Worm (Caenorhabditis elegans) whole organism, L4 larva: ENCODE measurements around the gene snf-9.

Source experiments
- F49E8.2 ChIP-seq: sonication (generic microtip); optimal IDR thresholded peaks from 2 replicates; lab custom pipeline; 2016; ENCODE audit warnings: missing compliant biosample characterization, mild to moderate bottlenecking, missing genetic modification characterization, borderline replicate concordance
- R02D3.7 ChIP-seq: fragments of 150-350 bp; sonication (generic microtip); optimal IDR thresholded peaks from 3 replicates; lab custom pipeline; 2014; ENCODE audit warnings: missing biosample characterization, missing genetic modification characterization
- T26A8.4 ChIP-seq: fragments of 200-800 bp; sonication (Bioruptor generic); IDR thresholded peaks from 2 replicates; pipeline ENCODE4 v1.3.6; 2022; ENCODE audit warnings: missing genetic modification characterization, missing compliant biosample characterization
- Y5F2A.4 ChIP-seq: fragments of 200-800 bp; sonication (Bioruptor generic); optimal IDR thresholded peaks from 2 replicates; lab custom pipeline; 2018; ENCODE audit warnings: mild to moderate bottlenecking, missing genetic modification characterization, missing compliant biosample characterization
- Y75B8A.6 ChIP-seq: fragments of 200-800 bp; sonication (Bioruptor generic); IDR thresholded peaks from 2 replicates; pipeline ENCODE4 v1.3.6; 2022; ENCODE audit warnings: missing genetic modification reagents, missing genetic modification characterization, missing compliant biosample characterization
- arid-1 ChIP-seq: fragments of 200-800 bp; sonication (Bioruptor generic); conservative IDR thresholded peaks from 2 replicates; pipeline ENCODE4 v1.3.6; 2022; ENCODE audit warnings: missing genetic modification reagents, missing genetic modification characterization, missing compliant biosample characterization
- ceh-20 ChIP-seq: fragments of 200-800 bp; sonication (Bioruptor generic); IDR thresholded peaks from 2 replicates; pipeline ENCODE4 v1.3.6; 2022; ENCODE audit warnings: missing genetic modification reagents, missing genetic modification characterization, missing compliant biosample characterization
- ceh-28 ChIP-seq: fragments of 150-350 bp; optimal IDR thresholded peaks from 2 replicates; lab custom pipeline; 2014; ENCODE audit warnings: missing biosample characterization, missing genetic modification reagents, missing genetic modification characterization
- ceh-32 ChIP-seq: sonication (generic microtip); optimal IDR thresholded peaks from 2 replicates; lab custom pipeline; 2016; ENCODE audit warnings: mild to moderate bottlenecking, missing genetic modification characterization, missing compliant biosample characterization; ENCODE audit not compliant: poor library complexity
- ceh-82 ChIP-seq: sonication (generic microtip); optimal IDR thresholded peaks from 2 replicates; lab custom pipeline; 2017; ENCODE audit warnings: missing biosample characterization, missing genetic modification characterization
- cey-2 ChIP-seq: sonication (generic microtip); optimal IDR thresholded peaks from 3 replicates; lab custom pipeline; 2017; ENCODE audit warnings: missing genetic modification characterization, mild to moderate bottlenecking, missing compliant biosample characterization, antibody characterized with exemption, borderline replicate concordance; ENCODE audit not compliant: insufficient read depth
- ctbp-1 ChIP-seq: fragments of 200-800 bp; sonication (Bioruptor generic); IDR thresholded peaks from 2 replicates; pipeline ENCODE4 v1.3.6; 2022; ENCODE audit warnings: missing genetic modification reagents, missing genetic modification characterization, missing compliant biosample characterization
- daf-16 ChIP-seq, 3 experiments: sonication (generic microtip); optimal IDR thresholded peaks; 2 replicates each; lab custom pipeline; 2016 to 2017; ENCODE audit warnings: missing genetic modification characterization in 3 of 3, missing genetic modification reagents in 3 of 3, mild to moderate bottlenecking in 2 of 3, missing compliant biosample characterization in 2 of 3, missing biosample characterization in 1 of 3, moderate library complexity in 1 of 3
- daf-19 ChIP-seq: fragments of 200-800 bp; sonication (Bioruptor generic); conservative IDR thresholded peaks from 2 replicates; pipeline ENCODE4 v1.3.6; 2022; ENCODE audit warnings: missing genetic modification characterization, missing compliant biosample characterization
- daf-8 ChIP-seq: fragments of 200-800 bp; sonication (Bioruptor generic); IDR thresholded peaks from 2 replicates; pipeline ENCODE4 v1.3.6; 2022; ENCODE audit warnings: missing genetic modification characterization, missing compliant biosample characterization
- dmd-8 ChIP-seq: fragments of 200-800 bp; sonication (Bioruptor generic); IDR thresholded peaks from 2 replicates; pipeline ENCODE4 v1.3.6; 2022; ENCODE audit warnings: missing genetic modification characterization, missing compliant biosample characterization
- dpl-1 ChIP-seq: fragments of 150-350 bp; optimal IDR thresholded peaks from 2 replicates; lab custom pipeline; 2014; ENCODE audit warnings: missing biosample characterization, missing genetic modification reagents, missing genetic modification characterization
- duxl-1 ChIP-seq: sonication (generic microtip); optimal IDR thresholded peaks from 2 replicates; lab custom pipeline; 2016; ENCODE audit warnings: mild to moderate bottlenecking, missing genetic modification characterization, moderate library complexity, missing compliant biosample characterization; ENCODE audit not compliant: poor library complexity
- egl-43 ChIP-seq: fragments of 200-800 bp; sonication (Bioruptor generic); IDR thresholded peaks from 2 replicates; pipeline ENCODE4 v1.3.6; 2022; ENCODE audit warnings: missing genetic modification reagents, missing genetic modification characterization, missing compliant biosample characterization
- fos-1 ChIP-seq: fragments of 150-350 bp; optimal IDR thresholded peaks from 2 replicates; lab custom pipeline; 2014; ENCODE audit warnings: missing biosample characterization, missing genetic modification characterization
- hif-1 ChIP-seq, 2 experiments: sonication (generic microtip); optimal IDR thresholded peaks; 2 replicates each; lab custom pipeline; 2016 to 2017; ENCODE audit warnings: missing compliant biosample characterization in 2 of 2, missing genetic modification characterization in 2 of 2, missing genetic modification reagents in 2 of 2, missing genotype in 2 of 2, mild to moderate bottlenecking in 1 of 2
- hlh-30 ChIP-seq: sonication (generic microtip); optimal IDR thresholded peaks from 2 replicates; lab custom pipeline; 2017; ENCODE audit warnings: antibody characterized with exemption, mild to moderate bottlenecking, missing genetic modification characterization, missing compliant biosample characterization; ENCODE audit not compliant: insufficient read depth
- jun-1 ChIP-seq: fragments of 150-350 bp; optimal IDR thresholded peaks from 2 replicates; lab custom pipeline; 2014; ENCODE audit warnings: missing biosample characterization, missing genetic modification reagents, missing genetic modification characterization
- lim-7 ChIP-seq: fragments of 200-800 bp; sonication (Bioruptor generic); IDR thresholded peaks from 2 replicates; pipeline ENCODE4 v1.3.6; 2022; ENCODE audit warnings: missing genetic modification characterization, missing compliant biosample characterization
- lin-39 ChIP-seq: fragments of 150-350 bp; optimal IDR thresholded peaks from 2 replicates; lab custom pipeline; 2014; ENCODE audit warnings: missing biosample characterization, missing genetic modification reagents, missing genetic modification characterization
- lir-3 ChIP-seq: sonication (generic microtip); optimal IDR thresholded peaks from 2 replicates; lab custom pipeline; 2016; ENCODE audit warnings: mild to moderate bottlenecking, missing genetic modification characterization, missing compliant biosample characterization
- lsy-2 ChIP-seq, 2 experiments: fragments of 150-350 bp in 1 of 2; sonication (generic microtip) in 1 of 2; optimal IDR thresholded peaks; 2 replicates each; lab custom pipeline; 2014 to 2017; ENCODE audit warnings: missing biosample characterization in 2 of 2, missing genetic modification characterization in 2 of 2
- mdt-29 ChIP-seq: fragments of 200-800 bp; sonication (Bioruptor generic); IDR thresholded peaks from 2 replicates; pipeline ENCODE4 v1.3.6; 2022; ENCODE audit warnings: missing genetic modification reagents, missing genetic modification characterization, missing compliant biosample characterization
- mep-1 ChIP-seq: fragments of 150-350 bp; sonication (generic microtip); optimal IDR thresholded peaks from 3 replicates; lab custom pipeline; 2014; ENCODE audit warnings: missing biosample characterization, missing genetic modification characterization
- mes-2 ChIP-seq: sonication (generic microtip); optimal IDR thresholded peaks from 2 replicates; lab custom pipeline; 2016; ENCODE audit warnings: missing genotype, mild to moderate bottlenecking, missing genetic modification characterization, missing compliant biosample characterization; ENCODE audit not compliant: poor library complexity, severe bottlenecking
- nhr-102 ChIP-seq: sonication (generic microtip); optimal IDR thresholded peaks from 2 replicates; lab custom pipeline; 2016; ENCODE audit warnings: mild to moderate bottlenecking, missing genetic modification characterization, moderate library complexity, missing compliant biosample characterization
- nhr-11 ChIP-seq: fragments of 150-350 bp; optimal IDR thresholded peaks from 2 replicates; lab custom pipeline; 2014; ENCODE audit warnings: missing biosample characterization, missing genetic modification characterization
- nhr-111 ChIP-seq: fragments of 200-800 bp; sonication (Bioruptor generic); optimal IDR thresholded peaks from 2 replicates; lab custom pipeline; 2018; ENCODE audit warnings: mild to moderate bottlenecking, missing genetic modification characterization, missing compliant biosample characterization
- nhr-25 ChIP-seq: sonication (generic microtip); optimal IDR thresholded peaks from 2 replicates; lab custom pipeline; 2017; ENCODE audit warnings: missing genetic modification characterization, mild to moderate bottlenecking, missing compliant biosample characterization, antibody characterized with exemption, moderate library complexity, borderline replicate concordance; ENCODE audit not compliant: insufficient read depth
- nhr-28 ChIP-seq: fragments of 150-350 bp; optimal IDR thresholded peaks from 2 replicates; lab custom pipeline; 2014; ENCODE audit warnings: missing biosample characterization, missing genetic modification characterization
- nhr-6 ChIP-seq: fragments of 150-350 bp; optimal IDR thresholded peaks from 2 replicates; lab custom pipeline; 2014; ENCODE audit warnings: missing biosample characterization, missing genetic modification characterization
- nhr-76 ChIP-seq: fragments of 150-350 bp; optimal IDR thresholded peaks from 2 replicates; lab custom pipeline; 2014; ENCODE audit warnings: missing biosample characterization, missing genetic modification characterization
- nhr-77 ChIP-seq: fragments of 150-350 bp; optimal IDR thresholded peaks from 2 replicates; lab custom pipeline; 2014; ENCODE audit warnings: missing biosample characterization, missing genetic modification characterization
- rbr-2 ChIP-seq: sonication (generic microtip); optimal IDR thresholded peaks from 2 replicates; lab custom pipeline; 2016; ENCODE audit warnings: missing genotype, missing genetic modification characterization, missing compliant biosample characterization
- sdz-12 ChIP-seq: fragments of 200-800 bp; sonication (Bioruptor generic); optimal IDR thresholded peaks from 2 replicates; lab custom pipeline; 2018; ENCODE audit warnings: mild to moderate bottlenecking, missing genetic modification characterization, missing compliant biosample characterization
- set-16 ChIP-seq: fragments of 200-800 bp; sonication (Bioruptor generic); IDR thresholded peaks from 2 replicates; pipeline ENCODE4 v1.3.6; 2022; ENCODE audit warnings: missing genetic modification reagents, missing genetic modification characterization, missing compliant biosample characterization
- snpc-1.2 ChIP-seq: fragments of 200-800 bp; sonication (Bioruptor generic); IDR thresholded peaks from 2 replicates; pipeline ENCODE4 v1.3.6; 2022; ENCODE audit warnings: missing genetic modification reagents, missing genetic modification characterization, missing compliant biosample characterization
- spr-1 ChIP-seq: sonication (generic microtip); optimal IDR thresholded peaks from 2 replicates; lab custom pipeline; 2016; ENCODE audit warnings: mild to moderate bottlenecking, missing genetic modification characterization, missing compliant biosample characterization
- unc-39 ChIP-seq: sonication (generic microtip); optimal IDR thresholded peaks from 2 replicates; lab custom pipeline; 2017; ENCODE audit warnings: missing biosample characterization, missing genetic modification characterization
- unc-62 ChIP-seq, 3 experiments: fragments of 150-350 bp in 1 of 3; sonication (generic microtip); optimal IDR thresholded peaks in 2 of 3; peaks in 1 of 3; 1 replicate in 1 of 3; 2 replicates in 2 of 3; lab custom pipeline; 2014 to 2017; ENCODE audit warnings: missing biosample characterization in 3 of 3, missing genetic modification characterization in 3 of 3, missing genetic modification reagents in 3 of 3, missing genotype in 1 of 3
- vab-7 ChIP-seq: fragments of 200-800 bp; sonication (Bioruptor generic); IDR thresholded peaks from 2 replicates; pipeline ENCODE4 v1.3.6; 2022; ENCODE audit warnings: missing genetic modification reagents, missing genetic modification characterization, missing compliant biosample characterization
- zfp-3 ChIP-seq: fragments of 200-800 bp; sonication (Bioruptor generic); conservative IDR thresholded peaks from 2 replicates; pipeline ENCODE4 v1.3.6; 2022; ENCODE audit warnings: missing genetic modification reagents, missing genetic modification characterization, missing compliant biosample characterization
- zip-2 ChIP-seq: fragments of 150-350 bp; optimal IDR thresholded peaks from 2 replicates; lab custom pipeline; 2014; ENCODE audit warnings: missing biosample characterization, missing genetic modification characterization
- ztf-11 ChIP-seq: fragments of 150-350 bp; optimal IDR thresholded peaks from 2 replicates; lab custom pipeline; 2014; ENCODE audit warnings: missing biosample characterization, missing genetic modification characterization
- ztf-7 ChIP-seq: fragments of 150-350 bp; optimal IDR thresholded peaks from 2 replicates; lab custom pipeline; 2014; ENCODE audit warnings: missing biosample characterization, missing genetic modification characterization

snf-9 gene

ce11 chrIV:17263714-17264113, 48.2 kb upstream of the snf-9 start (continued):
- TF ChIP-seq rbr-2 (tag; lab: Kevin White, UChicago), result no peak
- TF ChIP-seq mdt-29 (GFP tag; lab: Robert Waterston, UW), result no peak
- no peak for TF ChIP-seq vab-7 (GFP tag; lab: Robert Waterston, UW)
- peak; percentile 27 for TF ChIP-seq nhr-102
- no peak for TF ChIP-seq daf-8 (GFP tag; lab: Robert Waterston, UW)
- TF ChIP-seq ceh-82 (tag; lab: Kevin White, UChicago), result no peak
- no peak for TF ChIP-seq nhr-11 (tag; lab: Kevin White, UChicago)
- TF ChIP-seq snpc-1.2 (GFP tag; lab: Robert Waterston, UW), result no peak
- no peak for TF ChIP-seq jun-1 (tag; lab: Kevin White, UChicago)
- no peak for TF ChIP-seq egl-43
- TF ChIP-seq dpl-1 (GFP tag; lab: Kevin White, UChicago), result no peak
- TF ChIP-seq daf-16 (GFP tag; optimal IDR thresholded peaks at IDR 0.05; lab: Kevin White, UChicago), result peak in 1 of 2 experiments; percentile 54
- TF ChIP-seq daf-16 (tag; optimal IDR thresholded peaks at IDR 0.05; lab: Kevin White, UChicago), result peak; percentile 96
- TF ChIP-seq Y75B8A.6 (GFP tag; lab: Robert Waterston, UW), result no peak
- peak; percentile 92 for TF ChIP-seq nhr-28
- no peak for TF ChIP-seq F49E8.2 (tag; lab: Kevin White, UChicago)
- TF ChIP-seq sdz-12 (GFP tag; lab: Kevin White, UChicago), result no peak
- TF ChIP-seq ceh-20, result no peak
- TF ChIP-seq nhr-76 (tag; lab: Kevin White, UChicago), result no peak
- no peak for TF ChIP-seq arid-1
- TF ChIP-seq lir-3 (tag; lab: Kevin White, UChicago), result no peak
- TF ChIP-seq Y5F2A.4 (GFP tag; lab: Kevin White, UChicago), result no peak
- no peak for TF ChIP-seq ztf-11 (tag; lab: Kevin White, UChicago)
- no peak for TF ChIP-seq nhr-111 (GFP tag; lab: Kevin White, UChicago)
- TF ChIP-seq zip-2, result no peak
- peak; percentile 31 for TF ChIP-seq nhr-6 (tag; lab: Kevin White, UChicago)
- no peak for TF ChIP-seq zfp-3 (GFP tag; lab: Robert Waterston, UW)
- peak in 1 of 2 experiments; percentile 22 for TF ChIP-seq unc-62 (GFP tag; optimal IDR thresholded peaks at IDR 0.05 in 1 of 2; lab: Kevin White, UChicago)
- TF ChIP-seq unc-62 (tag; optimal IDR thresholded peaks at IDR 0.05; lab: Kevin White, UChicago), result no peak
- TF ChIP-seq fos-1 (tag; lab: Kevin White, UChicago), result no peak
- no peak for TF ChIP-seq duxl-1
- no peak for TF ChIP-seq lin-39 (tag; lab: Kevin White, UChicago)
- no peak for TF ChIP-seq dmd-8 (GFP tag; lab: Robert Waterston, UW)
- no peak for TF ChIP-seq R02D3.7 (tag; lab: Kevin White, UChicago)
- TF ChIP-seq mes-2 (tag; lab: Kevin White, UChicago), result peak; percentile 24
- TF ChIP-seq cey-2 (tag; lab: Kevin White, UChicago), result no peak
- peak; percentile 7 to 96 for TF ChIP-seq hif-1 (tag; optimal IDR thresholded peaks at IDR 0.05; lab: Kevin White, UChicago)
- TF ChIP-seq T26A8.4, result 0 out of 2 replicates have a peak, but pooled peaks have one; percentile 21
- TF ChIP-seq hlh-30 (tag; lab: Kevin White, UChicago), result peak; percentile 59
- no peak for TF ChIP-seq nhr-25 (tag; lab: Kevin White, UChicago)
- TF ChIP-seq lsy-2 (tag; optimal IDR thresholded peaks at IDR 0.05; lab: Kevin White, UChicago), result peak in 1 of 2 experiments; percentile 34
- no peak for TF ChIP-seq unc-39
- TF ChIP-seq ctbp-1 (GFP tag; lab: Robert Waterston, UW), result no peak
- no peak for TF ChIP-seq ceh-32 (tag; lab: Kevin White, UChicago)
- no peak for TF ChIP-seq lim-7 (GFP tag; lab: Robert Waterston, UW)
- peak; percentile 88 for TF ChIP-seq nhr-77 (tag; lab: Kevin White, UChicago)
- TF ChIP-seq daf-19 (GFP tag; lab: Robert Waterston, UW), result no peak
- TF ChIP-seq ztf-7 (tag; lab: Kevin White, UChicago), result peak; percentile 26
- TF ChIP-seq ceh-28 (tag; lab: Kevin White, UChicago), result no peak
- no peak for TF ChIP-seq set-16 (GFP tag; lab: Robert Waterston, UW)
- TF ChIP-seq mep-1, result peak; percentile 45
- TF ChIP-seq spr-1 (tag; lab: Kevin White, UChicago), result no peak
